Worm (Caenorhabditis elegans): Measurements from ENCODE around the gene R03H10.4.
"Not testable (repeated sequence)": the region's sequence is repeated elsewhere in the genome, so short reads cannot be mapped to it uniquely, and the experiment has no call there.

Gene R03H10.4

DNA sequence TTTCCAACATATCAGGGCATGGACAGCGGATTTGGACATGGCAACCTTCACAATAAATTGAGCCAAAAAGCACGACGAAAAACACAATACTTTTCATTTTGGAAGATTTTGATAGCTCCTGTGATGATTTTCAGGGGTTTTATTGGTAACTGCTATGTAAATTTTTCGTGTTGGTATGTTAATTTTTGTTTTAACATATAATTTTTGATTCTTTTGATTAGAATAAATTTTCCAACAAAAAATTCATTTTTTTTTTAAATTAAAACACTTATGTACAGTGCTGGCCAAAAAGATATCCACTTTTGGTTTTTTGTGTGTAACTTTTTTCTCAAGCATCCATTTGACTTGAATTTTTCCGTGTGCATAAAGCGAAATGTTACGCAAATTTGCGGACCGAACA lies at the start of gene R03H10.4:
Gene R03H10.4, minus strand, starts transcription at position 101 of the 400 bp plus-strand sequence.
- not testable (repeated sequence) for TF ChIP-seq lag-1 (GFP tag; IDR thresholded peaks at IDR 0.05); somi-1 (GFP tag; optimal IDR thresholded peaks at IDR 0.05); attf-3 (GFP tag; conservative IDR thresholded peaks at IDR 0.05)

DNA sequence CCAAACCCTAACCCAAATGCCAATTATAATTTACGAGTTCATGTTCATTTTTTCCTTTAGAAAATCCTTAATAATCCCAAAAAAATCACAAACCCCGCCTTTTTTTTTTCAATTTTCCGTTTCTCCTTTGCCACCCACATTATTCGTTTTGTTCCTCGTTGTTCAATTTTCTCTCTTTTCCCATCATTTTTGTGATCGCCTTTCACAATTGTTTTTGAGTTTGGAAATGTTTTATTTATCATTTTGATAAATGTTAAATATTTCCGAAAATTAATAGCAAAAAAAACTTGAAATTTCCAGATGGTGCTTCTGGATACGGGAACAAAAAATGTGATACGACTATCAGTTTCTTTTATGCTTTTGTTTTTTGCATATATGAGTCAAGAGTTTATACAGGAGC lies 47.0 kb upstream of the R03H10.4 start, which contains the start of gene F31D5.2:
Gene F31D5.2, plus strand, starts transcription at position 301 of the 400 bp plus-strand sequence.
- TF ChIP-seq dox-1 (GFP tag; IDR thresholded peaks at IDR 0.05) (no peak), let-607 (tag; optimal IDR thresholded peaks at IDR 0.05) (no peak), Y56A3A.18 (GFP tag; IDR thresholded peaks at IDR 0.05) (no peak), ztf-18 (tag; optimal IDR thresholded peaks at IDR 0.05) (no peak), athp-1 (tag; optimal IDR thresholded peaks at IDR 0.05) (no peak), mel-28 (tag; optimal IDR thresholded peaks at IDR 0.05; ENCODE audit: borderline replicate concordance) (no peak), somi-1 (GFP tag; optimal IDR thresholded peaks at IDR 0.05) (no peak), F57A8.1 (GFP tag; optimal IDR thresholded peaks at IDR 0.05) (no peak), attf-6 (GFP tag; IDR thresholded peaks at IDR 0.05) (no peak), ccch-3 (GFP tag; optimal IDR thresholded peaks at IDR 0.05) (no peak), F49E8.2 (tag; optimal IDR thresholded peaks at IDR 0.05; ENCODE audit: insufficient read depth) (no peak), attf-5 (GFP tag; optimal IDR thresholded peaks at IDR 0.05) (no peak), ztf-22 (GFP tag; optimal IDR thresholded peaks at IDR 0.05) (no peak), bed-1 (GFP tag; IDR thresholded peaks at IDR 0.05) (no peak), B0261.1 (tag; optimal IDR thresholded peaks at IDR 0.05) (no peak), hmg-1.2 (GFP tag; IDR thresholded peaks at IDR 0.05) (no peak), ekl-4 (GFP tag; IDR thresholded peaks at IDR 0.05) (no peak), rec-8 (tag; optimal IDR thresholded peaks at IDR 0.05) (no peak), hlh-12 (tag; optimal IDR thresholded peaks at IDR 0.05) (no peak), tbp1 (GFP tag; optimal IDR thresholded peaks at IDR 0.05) (no peak)

- TF ChIP-seq C17E4.6 (GFP tag; IDR thresholded peaks at IDR 0.05): no peak
- TF ChIP-seq madf-6 (GFP tag; IDR thresholded peaks at IDR 0.05): no peak
- no peak for TF ChIP-seq lin-26 (GFP tag; IDR thresholded peaks at IDR 0.05)
- no peak for TF ChIP-seq attf-3 (GFP tag; conservative IDR thresholded peaks at IDR 0.05)
- no peak for TF ChIP-seq ztf-18 (tag; optimal IDR thresholded peaks at IDR 0.05)
- TF ChIP-seq egrh-3 (GFP tag; IDR thresholded peaks at IDR 0.05): no peak
- TF ChIP-seq madf-3 (GFP tag; IDR thresholded peaks at IDR 0.05): no peak
These were observed 42.8 kb upstream of the R03H10.4 start, which contains the start of gene F31D5.7 for ce11 chrII:4211113-4211512. F31D5.7 (plus strand) TSS chrII:4211413.

DNA sequence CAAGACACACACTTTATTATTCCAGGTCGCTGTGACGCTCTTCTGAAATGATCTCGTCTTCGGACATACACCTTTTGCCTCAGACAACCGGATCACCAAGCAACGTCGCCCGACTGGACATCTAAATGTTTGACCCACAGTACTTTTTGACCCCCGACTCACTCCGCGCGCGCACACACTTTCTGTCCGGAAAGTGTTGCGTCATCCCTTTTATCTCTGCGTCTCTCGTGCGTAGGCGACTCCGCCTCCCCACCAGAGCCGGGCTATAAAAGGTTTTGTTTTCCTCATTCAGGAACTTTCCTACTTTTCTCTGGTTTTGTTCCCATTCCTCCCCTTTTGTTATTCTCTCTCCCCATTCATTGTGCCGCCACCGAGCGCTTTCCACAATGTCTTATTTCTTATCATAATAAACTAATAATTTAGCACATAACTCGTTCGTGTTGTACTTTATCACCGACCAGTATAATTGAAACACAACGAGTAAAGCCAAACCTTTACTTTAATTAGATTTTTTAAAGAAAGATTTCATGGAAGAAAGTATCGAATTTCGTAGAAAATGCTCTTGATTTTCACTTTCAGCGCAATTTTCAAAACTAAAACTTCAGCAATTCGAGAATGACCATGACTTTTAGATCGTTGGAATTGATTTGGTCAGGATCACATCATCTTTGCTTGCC lies 40.9 kb upstream of the R03H10.4 start, which contains the start of gene F31D5.6:
Gene F31D5.6, plus strand, starts transcription at position 627 of the 677 bp plus-strand sequence.
- TF ChIP-seq let-526 (GFP tag; IDR thresholded peaks at IDR 0.05): 0 out of 2 replicates have a peak, but pooled peaks have one; percentile 22
- peak; percentile 21; the same call in 1 of the 2 replicates for TF ChIP-seq dox-1 (GFP tag; IDR thresholded peaks at IDR 0.05)
- no peak for TF ChIP-seq ztf-6 (GFP tag; IDR thresholded peaks at IDR 0.05)
- no peak for TF ChIP-seq nhr-120 (GFP tag; IDR thresholded peaks at IDR 0.05)
- TF ChIP-seq nfyb-1 (GFP tag; IDR thresholded peaks at IDR 0.05): 0 out of 2 replicates have a peak, but pooled peaks have one; percentile 13
- peak; percentile 81 for TF ChIP-seq madf-6 (GFP tag; IDR thresholded peaks at IDR 0.05)
- TF ChIP-seq ztf-3 (GFP tag; optimal IDR thresholded peaks at IDR 0.05): no peak
- TF ChIP-seq hmg-1.2 (GFP tag; IDR thresholded peaks at IDR 0.05): 0 out of 2 replicates have a peak, but pooled peaks have one; percentile 12
- no peak for TF ChIP-seq xnd-1 (tag; optimal IDR thresholded peaks at IDR 0.05)
- TF ChIP-seq madf-8 (GFP tag; conservative IDR thresholded peaks at IDR 0.05): peak; percentile 40; the same call in 1 of the 2 replicates
